Fruit fly (Drosophila melanogaster): ENCODE results near the gene pad.

The pad gene

dm6 chr3R:16309302-16310080 is 32.6 kb upstream of the pad start (continued):
- no peak for TF ChIP-seq hbn (GFP tag; IDR thresholded peaks at IDR 0.05; ENCODE audit: partially characterized antibody)
- TF ChIP-seq Jarid2 (GFP tag; optimal IDR thresholded peaks at IDR 0.05): no peak
- TF ChIP-seq CG14050 (GFP tag; IDR thresholded peaks at IDR 0.05): no peak
- no peak for TF ChIP-seq CG11093 (GFP tag; IDR thresholded peaks at IDR 0.05)
- peak; percentile 61; the same call in 1 of the 2 replicates for TF ChIP-seq CG32532 (GFP tag; IDR thresholded peaks at IDR 0.05)
- TF ChIP-seq nerfin-1 (tag; optimal IDR thresholded peaks at IDR 0.05): no peak
- no peak for TF ChIP-seq bbx (GFP tag; IDR thresholded peaks at IDR 0.05; ENCODE audit: partially characterized antibody)
- no peak for TF ChIP-seq CG3838 (GFP tag; optimal IDR thresholded peaks at IDR 0.05)
- TF ChIP-seq ase (GFP tag; IDR thresholded peaks at IDR 0.05): 0 out of 3 replicates have a peak, but pooled peaks have one; percentile 24
- no peak for TF ChIP-seq gcm (GFP tag; optimal IDR thresholded peaks at IDR 0.05)
- TF ChIP-seq CG6765 (GFP tag; optimal IDR thresholded peaks at IDR 0.05): no peak
- TF ChIP-seq CG9727 (GFP tag; optimal IDR thresholded peaks at IDR 0.05): peak; percentile 7
- no peak for TF ChIP-seq CG11085 (GFP tag; IDR thresholded peaks at IDR 0.05)
- no peak for TF ChIP-seq CG32772 (GFP tag; IDR thresholded peaks at IDR 0.05)
- no peak for TF ChIP-seq gsb (GFP tag; IDR thresholded peaks at IDR 0.05)
- peak in 1 of 3 experiments; percentile 3 for TF ChIP-seq lola (GFP tag; optimal IDR thresholded peaks at IDR 0.05)
- no peak for TF ChIP-seq repo (GFP tag; optimal IDR thresholded peaks at IDR 0.05)
- TF ChIP-seq CG14860 (GFP tag; IDR thresholded peaks at IDR 0.05; ENCODE audit: partially characterized antibody): no peak
- TF ChIP-seq Hr51 (GFP tag; optimal IDR thresholded peaks at IDR 0.05): no peak
- no peak for TF ChIP-seq NC2β (GFP tag; optimal IDR thresholded peaks at IDR 0.05)
- TF ChIP-seq sisA (GFP tag; IDR thresholded peaks at IDR 0.05): no peak; the same call in 1 of the 2 replicates
- TF ChIP-seq nom (GFP tag; optimal IDR thresholded peaks at IDR 0.05): peak; percentile 34
- peak; percentile 13 for TF ChIP-seq CG9437 (GFP tag; optimal IDR thresholded peaks at IDR 0.05)
- TF ChIP-seq stwl (tag; optimal IDR thresholded peaks at IDR 0.05): no peak
- no peak for TF ChIP-seq ftz-f1 (GFP tag; optimal IDR thresholded peaks at IDR 0.05)
- TF ChIP-seq CG6654 (GFP tag; optimal IDR thresholded peaks at IDR 0.05): no peak
- TF ChIP-seq Dip3 (GFP tag; optimal IDR thresholded peaks at IDR 0.05): no peak
- TF ChIP-seq CG7372 (GFP tag; IDR thresholded peaks at IDR 0.05): peak; percentile 32; the same call in 1 of the 2 replicates
- no peak for TF ChIP-seq dimm (GFP tag; IDR thresholded peaks at IDR 0.05)
- peak; percentile 35; the same call in 1 of the 3 replicates for TF ChIP-seq CG6175 (GFP tag; IDR thresholded peaks at IDR 0.05)
- TF ChIP-seq zen2 (GFP tag; IDR thresholded peaks at IDR 0.05; ENCODE audit: partially characterized antibody): 0 out of 3 replicates have a peak, but pooled peaks have one; percentile 9
- peak; percentile 61; the same call in 1 of the 3 replicates for TF ChIP-seq so (GFP tag; IDR thresholded peaks at IDR 0.05)
- peak; percentile 56; the same call in 1 of the 2 replicates for TF ChIP-seq Drgx (GFP tag; IDR thresholded peaks at IDR 0.05)
- no peak for TF ChIP-seq HLH3B (GFP tag; IDR thresholded peaks at IDR 0.05)
- TF ChIP-seq hth (optimal IDR thresholded peaks at IDR 0.05): no peak
- no peak for TF ChIP-seq Adf1 (GFP tag; IDR thresholded peaks at IDR 0.05)
- no peak for TF ChIP-seq ro (GFP tag; IDR thresholded peaks at IDR 0.05)
- peak; percentile 53 for TF ChIP-seq lab (GFP tag; optimal IDR thresholded peaks at IDR 0.05)
- TF ChIP-seq Bteb2 (GFP tag; optimal IDR thresholded peaks at IDR 0.05): no peak
- TF ChIP-seq CG2120 (GFP tag; optimal IDR thresholded peaks at IDR 0.05): peak; percentile 41
- peak; percentile 51; the same call in 1 of the 2 replicates for TF ChIP-seq CG17328 (GFP tag; IDR thresholded peaks at IDR 0.05)
- TF ChIP-seq Trl (optimal IDR thresholded peaks at IDR 0.05): no peak
- TF ChIP-seq Trl (GFP tag; optimal IDR thresholded peaks at IDR 0.05): peak; percentile 11
- no peak for TF ChIP-seq her (GFP tag; optimal IDR thresholded peaks at IDR 0.05)
- TF ChIP-seq trh (GFP tag; optimal IDR thresholded peaks at IDR 0.05): no peak
- peak; percentile 33 for TF ChIP-seq Xbp1 (GFP tag; optimal IDR thresholded peaks at IDR 0.05)
- TF ChIP-seq CG15269 (tag; optimal IDR thresholded peaks at IDR 0.05): peak; percentile 48
- TF ChIP-seq sens (GFP tag): peak; percentile 53
- TF ChIP-seq CG33213 (GFP tag; optimal IDR thresholded peaks at IDR 0.05): no peak
- TF ChIP-seq CG4360 (GFP tag; IDR thresholded peaks at IDR 0.05): no peak
